Worm (Caenorhabditis elegans) whole organism, young adult: ENCODE results near the gene F36D4.4.

Source experiments
- D2030.7 ChIP-seq: fragments of 200-800 bp; sonication (Bioruptor generic); IDR thresholded peaks from 2 replicates; pipeline ENCODE4 v1.3.6; 2022; ENCODE audit warnings: missing genetic modification reagents, missing genetic modification characterization, missing compliant biosample characterization
- F10E7.11 ChIP-seq: sonication (generic microtip); optimal IDR thresholded peaks from 2 replicates; lab custom pipeline; 2017; ENCODE audit warnings: mild to moderate bottlenecking, missing genetic modification characterization, moderate library complexity, missing compliant biosample characterization
- F49E8.2 ChIP-seq: sonication (generic microtip); optimal IDR thresholded peaks from 3 replicates; lab custom pipeline; 2017; ENCODE audit warnings: missing genetic modification characterization, mild to moderate bottlenecking, missing compliant biosample characterization, antibody characterized with exemption, moderate library complexity; ENCODE audit not compliant: insufficient read depth
- F55B11.4 ChIP-seq: sonication (generic microtip); optimal IDR thresholded peaks from 2 replicates; lab custom pipeline; 2016; ENCODE audit warnings: missing compliant biosample characterization, missing genetic modification characterization, borderline replicate concordance; ENCODE audit not compliant: insufficient read depth
- Y53G8AR.9 ChIP-seq: fragments of 200-800 bp; sonication (Bioruptor generic); conservative IDR thresholded peaks from 2 replicates; pipeline ENCODE4 v1.3.6; 2022; ENCODE audit warnings: missing genetic modification reagents, missing genetic modification characterization, missing compliant biosample characterization
- Y56A3A.18 ChIP-seq: fragments of 200-800 bp; sonication (Bioruptor generic); IDR thresholded peaks from 2 replicates; pipeline ENCODE4 v1.3.6; 2022; ENCODE audit warnings: missing genetic modification reagents, missing genetic modification characterization, missing compliant biosample characterization
- Y67H2A.10 ChIP-seq: fragments of 200-800 bp; sonication (Bioruptor generic); conservative IDR thresholded peaks from 2 replicates; pipeline ENCODE4 v1.3.6; 2022; ENCODE audit warnings: missing genetic modification reagents, missing genetic modification characterization, missing compliant biosample characterization
- ZK185.1 ChIP-seq: sonication (generic microtip); optimal IDR thresholded peaks from 2 replicates; lab custom pipeline; 2016; ENCODE audit warnings: mild to moderate bottlenecking, missing genetic modification characterization, missing compliant biosample characterization; ENCODE audit not compliant: poor library complexity, severe bottlenecking
- akir-1 ChIP-seq: fragments of 200-800 bp; sonication (Bioruptor generic); optimal IDR thresholded peaks from 2 replicates; lab custom pipeline; 2018; ENCODE audit warnings: mild to moderate bottlenecking, missing genetic modification characterization, moderate library complexity, missing compliant biosample characterization
- aptf-2 ChIP-seq: fragments of 200-800 bp; sonication (Bioruptor generic); conservative IDR thresholded peaks from 2 replicates; pipeline ENCODE4 v1.3.6; 2022; ENCODE audit warnings: missing genetic modification reagents, missing genetic modification characterization, missing compliant biosample characterization
- attf-5 ChIP-seq: fragments of 200-800 bp; sonication (Bioruptor generic); optimal IDR thresholded peaks from 2 replicates; lab custom pipeline; 2018; ENCODE audit warnings: mild to moderate bottlenecking, missing genetic modification characterization, missing compliant biosample characterization
- bed-1 ChIP-seq: fragments of 200-800 bp; sonication (Bioruptor generic); IDR thresholded peaks from 2 replicates; pipeline ENCODE4 v1.3.6; 2022; ENCODE audit warnings: missing genetic modification reagents, missing genetic modification characterization, missing compliant biosample characterization
- bed-2 ChIP-seq: fragments of 200-800 bp; sonication (Bioruptor generic); IDR thresholded peaks from 2 replicates; pipeline ENCODE4 v1.3.6; 2022; ENCODE audit warnings: missing genetic modification reagents, missing genetic modification characterization, missing compliant biosample characterization
- ccch-3 ChIP-seq: fragments of 200-800 bp; sonication (Bioruptor generic); optimal IDR thresholded peaks from 2 replicates; lab custom pipeline; 2018; ENCODE audit warnings: mild to moderate bottlenecking, missing genetic modification characterization, missing compliant biosample characterization
- ceh-40 ChIP-seq: fragments of 200-800 bp; sonication (Bioruptor generic); IDR thresholded peaks from 2 replicates; pipeline ENCODE4 v1.3.6; 2022; ENCODE audit warnings: missing genetic modification characterization, missing compliant biosample characterization
- ceh-58 ChIP-seq: fragments of 200-800 bp; sonication (Bioruptor generic); IDR thresholded peaks from 2 replicates; pipeline ENCODE4 v1.3.6; 2022; ENCODE audit warnings: missing genetic modification characterization, missing compliant biosample characterization
- dox-1 ChIP-seq: fragments of 200-800 bp; sonication (Bioruptor generic); IDR thresholded peaks from 2 replicates; pipeline ENCODE4 v1.3.6; 2022; ENCODE audit warnings: missing genetic modification reagents, missing genetic modification characterization, missing compliant biosample characterization
- ets-4 ChIP-seq: fragments of 200-800 bp; sonication (Bioruptor generic); optimal IDR thresholded peaks from 2 replicates; lab custom pipeline; 2018; ENCODE audit warnings: mild to moderate bottlenecking, missing genetic modification characterization, missing compliant biosample characterization
- gei-17 ChIP-seq: fragments of 200-800 bp; sonication (Bioruptor generic); optimal IDR thresholded peaks from 2 replicates; lab custom pipeline; 2018; ENCODE audit warnings: mild to moderate bottlenecking, missing genetic modification characterization, missing compliant biosample characterization
- him-1 ChIP-seq: sonication (generic microtip); optimal IDR thresholded peaks from 2 replicates; lab custom pipeline; 2016; ENCODE audit warnings: missing genotype, missing genetic modification reagents, missing genetic modification characterization, missing compliant biosample characterization
- hlh-26 ChIP-seq: fragments of 200-800 bp; sonication (Bioruptor generic); conservative IDR thresholded peaks from 2 replicates; pipeline ENCODE4 v1.3.6; 2022; ENCODE audit warnings: missing genetic modification reagents, missing genetic modification characterization, missing compliant biosample characterization
- hmg-1.2 ChIP-seq: fragments of 200-800 bp; sonication (Bioruptor generic); IDR thresholded peaks from 2 replicates; pipeline ENCODE4 v1.3.6; 2022; ENCODE audit warnings: missing genetic modification reagents, missing genetic modification characterization, missing compliant biosample characterization
- hmg-20 ChIP-seq: fragments of 200-800 bp; sonication (Bioruptor generic); IDR thresholded peaks from 2 replicates; pipeline ENCODE4 v1.3.6; 2022; ENCODE audit warnings: missing genetic modification reagents, missing genetic modification characterization, missing compliant biosample characterization
- lag-1 ChIP-seq: fragments of 200-800 bp; sonication (Bioruptor generic); IDR thresholded peaks from 2 replicates; pipeline ENCODE4 v1.3.6; 2022; ENCODE audit warnings: missing genetic modification reagents, missing genetic modification characterization, missing compliant biosample characterization
- let-526 ChIP-seq: fragments of 200-800 bp; sonication (Bioruptor generic); IDR thresholded peaks from 2 replicates; pipeline ENCODE4 v1.3.6; 2022; ENCODE audit warnings: missing genetic modification reagents, missing genetic modification characterization, missing compliant biosample characterization
- lin-35 ChIP-seq, 3 experiments: fragments of 150-350 bp in 2 of 3; sonication (generic microtip) in 1 of 3; optimal IDR thresholded peaks; 2 replicates each; lab custom pipeline; 2014 to 2018; ENCODE audit warnings: missing biosample characterization in 3 of 3, missing genetic modification characterization in 3 of 3, missing genetic modification reagents in 3 of 3
- lin-54 ChIP-seq: fragments of 200-800 bp; sonication (Bioruptor generic); optimal IDR thresholded peaks from 2 replicates; lab custom pipeline; 2018; ENCODE audit warnings: mild to moderate bottlenecking, missing genetic modification characterization, missing compliant biosample characterization
- madf-3 ChIP-seq: fragments of 200-800 bp; sonication (Bioruptor generic); IDR thresholded peaks from 2 replicates; pipeline ENCODE4 v1.3.6; 2022; ENCODE audit warnings: missing genetic modification reagents, missing genetic modification characterization, missing compliant biosample characterization
- madf-8 ChIP-seq: fragments of 200-800 bp; sonication (Bioruptor generic); conservative IDR thresholded peaks from 2 replicates; pipeline ENCODE4 v1.3.6; 2022; ENCODE audit warnings: missing genetic modification reagents, missing genetic modification characterization, missing compliant biosample characterization
- mxl-1 ChIP-seq: sonication (generic microtip); optimal IDR thresholded peaks from 2 replicates; lab custom pipeline; 2016; ENCODE audit warnings: missing genetic modification characterization, missing compliant biosample characterization
- nhr-120 ChIP-seq: fragments of 200-800 bp; sonication (Bioruptor generic); IDR thresholded peaks from 2 replicates; pipeline ENCODE4 v1.3.6; 2022; ENCODE audit warnings: missing genetic modification characterization, missing compliant biosample characterization
- pbrm-1 ChIP-seq: fragments of 200-800 bp; sonication (Bioruptor generic); IDR thresholded peaks from 2 replicates; pipeline ENCODE4 v1.3.6; 2022; ENCODE audit warnings: missing genetic modification reagents, missing genetic modification characterization, missing compliant biosample characterization
- snpc-1.1 ChIP-seq: sonication (generic microtip); optimal IDR thresholded peaks from 2 replicates; lab custom pipeline; 2017; ENCODE audit warnings: missing genetic modification characterization, mild to moderate bottlenecking, missing compliant biosample characterization, antibody characterized with exemption, moderate library complexity, missing genotype, missing genetic modification reagents; ENCODE audit not compliant: insufficient read depth
- snpc-3.4 ChIP-seq: sonication (generic microtip); optimal IDR thresholded peaks from 2 replicates; lab custom pipeline; 2017; ENCODE audit warnings: missing genetic modification characterization, mild to moderate bottlenecking, missing compliant biosample characterization, antibody characterized with exemption, moderate library complexity, missing genotype, missing genetic modification reagents
- snpc-4 ChIP-seq, 5 experiments: fragments of 150-350 bp in 1 of 5; sonication (generic microtip) in 4 of 5; optimal IDR thresholded peaks; 2 replicates each; lab custom pipeline; 2014 to 2018; ENCODE audit warnings: missing genetic modification characterization in 5 of 5, missing biosample characterization in 3 of 5, antibody characterized with exemption in 2 of 5, mild to moderate bottlenecking in 2 of 5, missing compliant biosample characterization in 2 of 5, missing genotype in 2 of 5, moderate library complexity in 2 of 5, missing genetic modification reagents in 1 of 5
- tlf-1 ChIP-seq: fragments of 200-800 bp; sonication (Bioruptor generic); optimal IDR thresholded peaks from 2 replicates; lab custom pipeline; 2018; ENCODE audit warnings: mild to moderate bottlenecking, missing genetic modification characterization, missing compliant biosample characterization
- unc-130 ChIP-seq: sonication (generic microtip); optimal IDR thresholded peaks from 2 replicates; lab custom pipeline; 2016; ENCODE audit warnings: missing genetic modification reagents, missing genetic modification characterization, missing compliant biosample characterization
- unc-62 ChIP-seq: fragments of 150-350 bp; optimal IDR thresholded peaks from 2 replicates; lab custom pipeline; 2014; ENCODE audit warnings: missing biosample characterization, missing genetic modification reagents, missing genetic modification characterization
- zim-3 ChIP-seq: sonication (generic microtip); optimal IDR thresholded peaks from 2 replicates; lab custom pipeline; 2017; ENCODE audit warnings: mild to moderate bottlenecking, missing genetic modification characterization, moderate library complexity, missing compliant biosample characterization
- ztf-25 ChIP-seq: fragments of 200-800 bp; sonication (Bioruptor generic); IDR thresholded peaks from 2 replicates; pipeline ENCODE4 v1.3.6; 2022; ENCODE audit warnings: missing genetic modification reagents, missing genetic modification characterization, missing compliant biosample characterization
- ztf-6 ChIP-seq: fragments of 200-800 bp; sonication (Bioruptor generic); IDR thresholded peaks from 2 replicates; pipeline ENCODE4 v1.3.6; 2022; ENCODE audit warnings: missing genetic modification reagents, missing genetic modification characterization, missing compliant biosample characterization

Gene F36D4.4

DNA sequence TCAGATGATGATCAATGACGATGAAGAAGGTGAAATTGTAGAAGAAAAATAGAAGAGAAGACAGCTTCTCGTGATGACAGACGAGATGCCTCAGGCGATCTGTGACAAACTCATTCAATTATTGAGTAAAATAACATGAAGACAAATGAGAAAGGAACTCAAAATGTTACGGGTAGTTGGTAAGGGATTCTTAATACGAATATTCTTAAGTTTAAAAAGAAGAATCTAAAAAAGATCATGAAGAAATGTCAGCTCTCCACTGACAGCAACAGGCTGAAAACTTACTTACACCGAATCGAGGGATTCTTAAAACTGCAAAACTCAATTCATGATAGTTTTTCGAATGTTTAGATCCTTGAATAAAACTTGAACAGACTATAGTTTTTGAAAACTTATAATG lies at the start of gene F36D4.4:
Gene F36D4.4, minus strand, starts transcription at position 101 of the 400 bp plus-strand sequence.
- TF ChIP-seq tlf-1 (GFP tag; lab: Kevin White, UChicago) (no peak), madf-3 (GFP tag; lab: Robert Waterston, UW) (no peak), attf-5 (no peak), ceh-58 (GFP tag; lab: Robert Waterston, UW) (no peak), let-526 (GFP tag; lab: Robert Waterston, UW) (no peak), madf-8 (GFP tag; lab: Robert Waterston, UW) (no peak), F55B11.4 (tag; lab: Kevin White, UChicago) (no peak), lag-1 (GFP tag; lab: Robert Waterston, UW) (no peak)

DNA sequence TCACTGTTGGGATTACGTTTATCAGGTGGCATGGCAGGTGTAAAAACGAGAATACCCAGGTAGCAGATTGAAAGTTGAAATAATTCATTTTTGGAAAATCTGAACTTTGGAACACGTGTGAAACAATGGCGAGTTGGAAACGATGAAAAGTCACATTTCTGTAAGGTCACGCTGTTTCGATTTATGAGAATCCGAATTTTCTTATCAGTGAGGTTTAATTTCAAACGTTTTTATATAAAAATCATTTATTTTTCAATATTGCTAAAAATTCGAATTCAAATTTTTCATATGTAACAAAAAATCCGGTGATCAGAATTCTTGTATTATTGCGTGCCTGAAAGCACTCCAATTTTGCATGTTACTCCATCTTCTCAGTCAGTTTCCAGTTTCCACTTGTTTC lies 48.2 kb upstream of the F36D4.4 start, which contains the start of gene F07D3.3:
Gene F07D3.3, minus strand, starts transcription at position 101 of the 400 bp plus-strand sequence.
- TF ChIP-seq unc-130 (GFP tag; lab: Kevin White, UChicago) (no peak), hmg-1.2 (no peak), gei-17 (GFP tag; lab: Kevin White, UChicago) (no peak), bed-2 (GFP tag; lab: Robert Waterston, UW) (no peak), hmg-20 (no peak), aptf-2 (GFP tag; lab: Robert Waterston, UW) (no peak), nhr-120 (GFP tag; lab: Robert Waterston, UW) (no peak), ets-4 (no peak), ccch-3 (no peak), lin-35 (GFP tag; optimal IDR thresholded peaks at IDR 0.05; lab: Kevin White, UChicago) (no peak), unc-62 (GFP tag; lab: Kevin White, UChicago) (no peak), snpc-3.4 (tag; lab: Kevin White, UChicago) (no peak), Y56A3A.18 (GFP tag; lab: Robert Waterston, UW) (no peak), snpc-1.1 (tag; lab: Kevin White, UChicago) (no peak), him-1 (no peak), mxl-1 (tag; lab: Kevin White, UChicago) (no peak), F49E8.2 (tag; lab: Kevin White, UChicago) (no peak), F55B11.4 (tag; lab: Kevin White, UChicago) (no peak)

DNA sequence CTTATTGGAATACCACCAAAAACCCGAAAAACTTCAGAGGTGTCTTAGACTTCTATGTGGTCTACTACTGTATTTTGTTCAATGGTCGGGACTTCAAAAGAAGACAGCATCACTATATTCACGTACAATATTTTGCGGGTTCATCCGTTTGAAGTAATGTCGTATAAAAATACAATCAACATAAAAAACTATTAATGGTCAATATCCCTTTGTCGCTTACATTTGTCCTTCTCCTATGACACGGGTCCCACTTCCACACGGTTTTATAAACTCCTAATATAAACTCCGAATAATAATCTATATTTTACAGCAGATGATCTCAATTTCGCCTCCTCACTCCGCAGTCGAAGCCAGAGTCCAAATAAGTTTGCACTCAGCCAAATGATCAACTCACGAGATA lies 43.1 kb upstream of the F36D4.4 start:
- no peak for TF ChIP-seq gei-17 (GFP tag; lab: Kevin White, UChicago)
- no peak for TF ChIP-seq D2030.7 (GFP tag; lab: Robert Waterston, UW)
- TF ChIP-seq akir-1 (GFP tag; lab: Kevin White, UChicago), result no peak
- no peak for TF ChIP-seq madf-8 (GFP tag; lab: Robert Waterston, UW)
- TF ChIP-seq Y67H2A.10 (GFP tag; lab: Robert Waterston, UW), result no peak
- no peak for TF ChIP-seq tlf-1 (GFP tag; lab: Kevin White, UChicago)

DNA sequence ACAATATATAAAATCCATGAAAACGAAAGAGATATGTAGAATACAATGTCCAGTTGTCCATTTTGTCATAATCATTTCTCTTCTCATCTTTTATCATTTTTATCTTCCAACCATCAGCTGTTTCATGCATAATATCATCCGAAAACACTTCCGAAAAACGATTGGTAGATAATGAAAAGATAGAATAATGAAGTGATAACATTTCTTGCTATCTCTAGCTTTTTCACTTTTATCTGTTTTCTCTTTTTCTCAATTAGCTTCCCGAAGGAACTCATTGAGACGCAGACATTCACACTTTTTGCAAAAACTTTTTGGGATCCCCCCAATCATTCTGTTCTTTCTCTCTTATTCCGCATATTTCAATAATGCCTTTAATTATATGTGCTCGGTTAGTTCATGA lies 39.5 kb upstream of the F36D4.4 start:
- TF ChIP-seq snpc-4 (GFP tag; optimal IDR thresholded peaks at IDR 0.05; lab: Kevin White, UChicago), result no peak
- TF ChIP-seq snpc-4 (tag; optimal IDR thresholded peaks at IDR 0.05; lab: Kevin White, UChicago), result no peak
- no peak for TF ChIP-seq F10E7.11 (tag; lab: Kevin White, UChicago)
- no peak for TF ChIP-seq unc-62 (GFP tag; lab: Kevin White, UChicago)
- TF ChIP-seq zim-3 (tag; lab: Kevin White, UChicago), result no peak
- TF ChIP-seq Y53G8AR.9 (GFP tag; lab: Robert Waterston, UW), result no peak
- TF ChIP-seq ZK185.1 (tag; lab: Kevin White, UChicago), result no peak
- TF ChIP-seq lin-54 (GFP tag; lab: Kevin White, UChicago), result no peak
- TF ChIP-seq pbrm-1 (GFP tag; lab: Robert Waterston, UW), result no peak
- TF ChIP-seq dox-1 (GFP tag; lab: Robert Waterston, UW), result no peak
- TF ChIP-seq attf-5, result no peak
- TF ChIP-seq ceh-40, result no peak
- no peak for TF ChIP-seq bed-1
- TF ChIP-seq lin-35 (GFP tag; optimal IDR thresholded peaks at IDR 0.05; lab: Kevin White, UChicago), result no peak
- TF ChIP-seq aptf-2 (GFP tag; lab: Robert Waterston, UW), result no peak
- TF ChIP-seq hlh-26 (GFP tag; lab: Robert Waterston, UW), result no peak
- TF ChIP-seq ztf-25, result no peak
- TF ChIP-seq ztf-6 (GFP tag; lab: Robert Waterston, UW), result no peak
